Worm (Caenorhabditis elegans) whole organism, L4 larva: ENCODE measurements around the gene tes-1.

ENCODE experiments used
- F26F4.8 ChIP-seq: fragments of 200-800 bp; sonication (Bioruptor generic); conservative IDR thresholded peaks from 2 replicates; pipeline ENCODE4 v1.3.6; 2022; ENCODE audit warnings: missing genetic modification characterization, missing compliant biosample characterization
- F49E8.2 ChIP-seq: sonication (generic microtip); optimal IDR thresholded peaks from 2 replicates; lab custom pipeline; 2016; ENCODE audit warnings: missing compliant biosample characterization, mild to moderate bottlenecking, missing genetic modification characterization, borderline replicate concordance
- R02D3.7 ChIP-seq: fragments of 150-350 bp; sonication (generic microtip); optimal IDR thresholded peaks from 3 replicates; lab custom pipeline; 2014; ENCODE audit warnings: missing biosample characterization, missing genetic modification characterization
- T20F7.1 ChIP-seq: fragments of 200-800 bp; sonication (Bioruptor generic); optimal IDR thresholded peaks from 2 replicates; lab custom pipeline; 2018; ENCODE audit warnings: mild to moderate bottlenecking, missing genetic modification characterization, missing compliant biosample characterization
- Y5F2A.4 ChIP-seq: fragments of 200-800 bp; sonication (Bioruptor generic); optimal IDR thresholded peaks from 2 replicates; lab custom pipeline; 2018; ENCODE audit warnings: mild to moderate bottlenecking, missing genetic modification characterization, missing compliant biosample characterization
- ZK337.2 ChIP-seq: fragments of 200-800 bp; sonication (Bioruptor generic); IDR thresholded peaks from 2 replicates; pipeline ENCODE4 v1.3.6; 2022; ENCODE audit warnings: missing genetic modification reagents, missing genetic modification characterization, missing compliant biosample characterization
- ZK546.5 ChIP-seq, 2 experiments: sonication (generic microtip); optimal IDR thresholded peaks; 2 replicates each; lab custom pipeline; 2017; ENCODE audit warnings: missing biosample characterization in 2 of 2, missing genetic modification characterization in 2 of 2
- aha-1 ChIP-seq: fragments of 150-350 bp; peaks from one replicate; lab custom pipeline; 2014; ENCODE audit warnings: missing biosample characterization, missing genetic modification characterization
- ceh-20 ChIP-seq: fragments of 200-800 bp; sonication (Bioruptor generic); IDR thresholded peaks from 2 replicates; pipeline ENCODE4 v1.3.6; 2022; ENCODE audit warnings: missing genetic modification reagents, missing genetic modification characterization, missing compliant biosample characterization
- ceh-32 ChIP-seq: sonication (generic microtip); optimal IDR thresholded peaks from 2 replicates; lab custom pipeline; 2016; ENCODE audit warnings: mild to moderate bottlenecking, missing genetic modification characterization, missing compliant biosample characterization; ENCODE audit not compliant: poor library complexity
- ceh-82 ChIP-seq: sonication (generic microtip); optimal IDR thresholded peaks from 2 replicates; lab custom pipeline; 2017; ENCODE audit warnings: missing biosample characterization, missing genetic modification characterization
- daf-16 ChIP-seq, 3 experiments: sonication (generic microtip); optimal IDR thresholded peaks; 2 replicates each; lab custom pipeline; 2016 to 2017; ENCODE audit warnings: missing genetic modification characterization in 3 of 3, missing genetic modification reagents in 3 of 3, mild to moderate bottlenecking in 2 of 3, missing compliant biosample characterization in 2 of 3, missing biosample characterization in 1 of 3, moderate library complexity in 1 of 3
- dmd-8 ChIP-seq: fragments of 200-800 bp; sonication (Bioruptor generic); IDR thresholded peaks from 2 replicates; pipeline ENCODE4 v1.3.6; 2022; ENCODE audit warnings: missing genetic modification characterization, missing compliant biosample characterization
- egl-27 ChIP-seq: sonication (generic microtip); optimal IDR thresholded peaks from 3 replicates; lab custom pipeline; 2017; ENCODE audit warnings: missing biosample characterization, missing genetic modification reagents, missing genetic modification characterization
- fkh-10 ChIP-seq: fragments of 150-350 bp; optimal IDR thresholded peaks from 2 replicates; lab custom pipeline; 2014; ENCODE audit warnings: missing biosample characterization, missing genetic modification reagents, missing genetic modification characterization
- hlh-11 ChIP-seq: fragments of 200-800 bp; sonication (Bioruptor generic); optimal IDR thresholded peaks from 2 replicates; lab custom pipeline; 2018; ENCODE audit warnings: mild to moderate bottlenecking, missing genetic modification characterization, missing compliant biosample characterization
- hlh-30 ChIP-seq: sonication (generic microtip); optimal IDR thresholded peaks from 2 replicates; lab custom pipeline; 2017; ENCODE audit warnings: antibody characterized with exemption, mild to moderate bottlenecking, missing genetic modification characterization, missing compliant biosample characterization; ENCODE audit not compliant: insufficient read depth
- hmg-1.1 ChIP-seq: fragments of 200-800 bp; sonication (Bioruptor generic); IDR thresholded peaks from 2 replicates; pipeline ENCODE4 v1.3.6; 2022; ENCODE audit warnings: missing genetic modification reagents, missing genetic modification characterization, missing compliant biosample characterization
- lim-7 ChIP-seq: fragments of 200-800 bp; sonication (Bioruptor generic); IDR thresholded peaks from 2 replicates; pipeline ENCODE4 v1.3.6; 2022; ENCODE audit warnings: missing genetic modification characterization, missing compliant biosample characterization
- lin-38 ChIP-seq: fragments of 200-800 bp; sonication (Bioruptor generic); IDR thresholded peaks from 2 replicates; pipeline ENCODE4 v1.3.6; 2022; ENCODE audit warnings: missing genetic modification reagents, missing genetic modification characterization, missing compliant biosample characterization
- lir-3 ChIP-seq: sonication (generic microtip); optimal IDR thresholded peaks from 2 replicates; lab custom pipeline; 2016; ENCODE audit warnings: mild to moderate bottlenecking, missing genetic modification characterization, missing compliant biosample characterization
- madf-9 ChIP-seq: fragments of 200-800 bp; sonication (Bioruptor generic); conservative IDR thresholded peaks from 2 replicates; pipeline ENCODE4 v1.3.6; 2022; ENCODE audit warnings: missing genetic modification reagents, missing genetic modification characterization, missing compliant biosample characterization
- mdl-1 ChIP-seq, 2 experiments: fragments of 150-350 bp in 1 of 2; sonication (generic microtip) in 1 of 2; optimal IDR thresholded peaks; 2 replicates each; lab custom pipeline; 2014 to 2017; ENCODE audit warnings: missing biosample characterization in 2 of 2, missing genetic modification characterization in 2 of 2
- mes-2 ChIP-seq: sonication (generic microtip); optimal IDR thresholded peaks from 2 replicates; lab custom pipeline; 2016; ENCODE audit warnings: missing genotype, mild to moderate bottlenecking, missing genetic modification characterization, missing compliant biosample characterization; ENCODE audit not compliant: poor library complexity, severe bottlenecking
- mxl-3 ChIP-seq: fragments of 200-800 bp; sonication (Bioruptor generic); optimal IDR thresholded peaks from 2 replicates; lab custom pipeline; 2018; ENCODE audit warnings: mild to moderate bottlenecking, missing genetic modification characterization, missing compliant biosample characterization
- nhr-10 ChIP-seq: fragments of 150-350 bp; optimal IDR thresholded peaks from 2 replicates; lab custom pipeline; 2014; ENCODE audit warnings: missing biosample characterization, missing genetic modification characterization
- nhr-111 ChIP-seq: fragments of 200-800 bp; sonication (Bioruptor generic); optimal IDR thresholded peaks from 2 replicates; lab custom pipeline; 2018; ENCODE audit warnings: mild to moderate bottlenecking, missing genetic modification characterization, missing compliant biosample characterization
- nhr-28 ChIP-seq: fragments of 150-350 bp; optimal IDR thresholded peaks from 2 replicates; lab custom pipeline; 2014; ENCODE audit warnings: missing biosample characterization, missing genetic modification characterization
- nhr-6 ChIP-seq: fragments of 150-350 bp; optimal IDR thresholded peaks from 2 replicates; lab custom pipeline; 2014; ENCODE audit warnings: missing biosample characterization, missing genetic modification characterization
- nhr-76 ChIP-seq: fragments of 150-350 bp; optimal IDR thresholded peaks from 2 replicates; lab custom pipeline; 2014; ENCODE audit warnings: missing biosample characterization, missing genetic modification characterization
- nhr-77 ChIP-seq: fragments of 150-350 bp; optimal IDR thresholded peaks from 2 replicates; lab custom pipeline; 2014; ENCODE audit warnings: missing biosample characterization, missing genetic modification characterization
- rbr-2 ChIP-seq: sonication (generic microtip); optimal IDR thresholded peaks from 2 replicates; lab custom pipeline; 2016; ENCODE audit warnings: missing genotype, missing genetic modification characterization, missing compliant biosample characterization
- saeg-2 ChIP-seq: fragments of 200-800 bp; sonication (Bioruptor generic); IDR thresholded peaks from 2 replicates; pipeline ENCODE4 v1.3.6; 2022; ENCODE audit warnings: missing genetic modification reagents, missing genetic modification characterization, missing compliant biosample characterization
- sdz-12 ChIP-seq: fragments of 200-800 bp; sonication (Bioruptor generic); optimal IDR thresholded peaks from 2 replicates; lab custom pipeline; 2018; ENCODE audit warnings: mild to moderate bottlenecking, missing genetic modification characterization, missing compliant biosample characterization
- set-16 ChIP-seq: fragments of 200-800 bp; sonication (Bioruptor generic); IDR thresholded peaks from 2 replicates; pipeline ENCODE4 v1.3.6; 2022; ENCODE audit warnings: missing genetic modification reagents, missing genetic modification characterization, missing compliant biosample characterization
- skn-1 ChIP-seq: fragments of 150-350 bp; optimal IDR thresholded peaks from 2 replicates; lab custom pipeline; 2014; ENCODE audit warnings: missing biosample characterization, missing genetic modification characterization
- snpc-1.2 ChIP-seq: fragments of 200-800 bp; sonication (Bioruptor generic); IDR thresholded peaks from 2 replicates; pipeline ENCODE4 v1.3.6; 2022; ENCODE audit warnings: missing genetic modification reagents, missing genetic modification characterization, missing compliant biosample characterization
- snpc-4 ChIP-seq: fragments of 150-350 bp; optimal IDR thresholded peaks from 2 replicates; lab custom pipeline; 2014; ENCODE audit warnings: missing biosample characterization, missing genetic modification characterization
- spr-1 ChIP-seq: sonication (generic microtip); optimal IDR thresholded peaks from 2 replicates; lab custom pipeline; 2016; ENCODE audit warnings: mild to moderate bottlenecking, missing genetic modification characterization, missing compliant biosample characterization
- spr-3 ChIP-seq: fragments of 200-800 bp; sonication (Bioruptor generic); optimal IDR thresholded peaks from 2 replicates; lab custom pipeline; 2018; ENCODE audit warnings: mild to moderate bottlenecking, missing genetic modification characterization, missing compliant biosample characterization
- tag-97 ChIP-seq: fragments of 200-800 bp; sonication (Bioruptor generic); IDR thresholded peaks from 2 replicates; pipeline ENCODE4 v1.3.6; 2022; ENCODE audit warnings: missing genetic modification characterization, missing compliant biosample characterization
- tra-1 ChIP-seq: fragments of 200-800 bp; sonication (Bioruptor generic); IDR thresholded peaks from 2 replicates; pipeline ENCODE4 v1.3.6; 2022; ENCODE audit warnings: missing genetic modification reagents, missing genetic modification characterization, missing compliant biosample characterization
- unc-62 ChIP-seq, 3 experiments: fragments of 150-350 bp in 1 of 3; sonication (generic microtip); optimal IDR thresholded peaks in 2 of 3; peaks in 1 of 3; 1 replicate in 1 of 3; 2 replicates in 2 of 3; lab custom pipeline; 2014 to 2017; ENCODE audit warnings: missing biosample characterization in 3 of 3, missing genetic modification characterization in 3 of 3, missing genetic modification reagents in 3 of 3, missing genotype in 1 of 3
- zag-1 ChIP-seq: fragments of 150-350 bp; optimal IDR thresholded peaks from 2 replicates; lab custom pipeline; 2014; ENCODE audit warnings: missing biosample characterization, missing genetic modification characterization
- zfp-2 ChIP-seq: sonication (generic microtip); optimal IDR thresholded peaks from 2 replicates; lab custom pipeline; 2016; ENCODE audit warnings: mild to moderate bottlenecking, missing genetic modification characterization, missing compliant biosample characterization
- zfp-3 ChIP-seq: fragments of 200-800 bp; sonication (Bioruptor generic); conservative IDR thresholded peaks from 2 replicates; pipeline ENCODE4 v1.3.6; 2022; ENCODE audit warnings: missing genetic modification reagents, missing genetic modification characterization, missing compliant biosample characterization
- ztf-7 ChIP-seq: fragments of 150-350 bp; optimal IDR thresholded peaks from 2 replicates; lab custom pipeline; 2014; ENCODE audit warnings: missing biosample characterization, missing genetic modification characterization

The tes-1 gene

DNA sequence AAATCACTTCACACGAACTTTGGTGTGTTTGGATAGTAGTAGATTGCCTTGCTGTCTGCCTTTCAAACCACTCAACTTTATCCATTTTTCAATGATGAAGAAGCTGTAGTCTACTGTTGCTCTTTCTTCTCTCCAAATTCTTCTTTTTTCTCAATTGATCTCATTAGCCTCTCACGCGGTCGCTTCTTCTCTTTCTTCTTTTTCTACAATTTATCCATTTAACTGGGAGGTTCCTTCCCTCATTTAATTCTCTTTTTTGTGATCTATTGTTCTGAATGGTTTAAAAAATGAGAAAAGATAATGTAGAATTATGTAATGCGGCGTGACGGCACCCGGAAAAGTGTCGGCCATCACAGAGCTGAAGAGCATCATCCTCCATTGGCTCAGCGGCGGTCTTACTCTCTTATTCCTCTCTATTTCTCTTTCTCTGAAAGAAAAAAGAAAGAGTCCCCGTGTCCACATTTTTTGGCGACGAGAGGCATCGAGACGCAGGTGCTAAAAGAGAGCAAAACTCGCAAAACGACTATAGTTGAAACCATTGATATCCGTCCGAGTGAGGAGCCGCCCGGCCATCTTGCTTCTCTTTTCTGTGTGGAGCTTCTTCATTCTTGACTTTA is 50.6 kb downstream of the tes-1 start (continued):
- no peak for TF ChIP-seq Y5F2A.4 (GFP tag; lab: Kevin White, UChicago)
- TF ChIP-seq unc-62 (GFP tag; optimal IDR thresholded peaks at IDR 0.05 in 1 of 2; lab: Kevin White, UChicago), result peak in 1 of 2 experiments; percentile 76
- no peak for TF ChIP-seq unc-62 (tag; optimal IDR thresholded peaks at IDR 0.05; lab: Kevin White, UChicago)
- TF ChIP-seq nhr-10 (tag; lab: Kevin White, UChicago), result no peak
- no peak for TF ChIP-seq sdz-12
- no peak for TF ChIP-seq mes-2 (tag; lab: Kevin White, UChicago)
- TF ChIP-seq zfp-2 (tag; lab: Kevin White, UChicago), result no peak
- no peak for TF ChIP-seq set-16
- peak; percentile 2 for TF ChIP-seq hlh-30 (tag; lab: Kevin White, UChicago)
- TF ChIP-seq rbr-2 (tag; lab: Kevin White, UChicago), result peak; percentile 5
- TF ChIP-seq zfp-3 (GFP tag; lab: Robert Waterston, UW), result no peak
- peak; percentile 41 for TF ChIP-seq aha-1 (tag; lab: Kevin White, UChicago)
- no peak for TF ChIP-seq lir-3 (tag; lab: Kevin White, UChicago)
- TF ChIP-seq ZK546.5 (tag; optimal IDR thresholded peaks at IDR 0.05; lab: Kevin White, UChicago), result no peak
- TF ChIP-seq snpc-1.2 (GFP tag; lab: Robert Waterston, UW), result no peak
- TF ChIP-seq tag-97, result no peak
- TF ChIP-seq spr-1 (tag; lab: Kevin White, UChicago), result no peak
- TF ChIP-seq ztf-7 (tag; lab: Kevin White, UChicago), result no peak
- TF ChIP-seq ceh-20 (GFP tag; lab: Robert Waterston, UW), result no peak
- no peak for TF ChIP-seq F26F4.8 (GFP tag; lab: Robert Waterston, UW)
- TF ChIP-seq zag-1 (tag; lab: Kevin White, UChicago), result no peak
- TF ChIP-seq spr-3 (GFP tag; lab: Kevin White, UChicago), result no peak
- no peak for TF ChIP-seq daf-16 (GFP tag; optimal IDR thresholded peaks at IDR 0.05; lab: Kevin White, UChicago)
- TF ChIP-seq daf-16 (tag; optimal IDR thresholded peaks at IDR 0.05; lab: Kevin White, UChicago), result no peak
- no peak for TF ChIP-seq lim-7 (GFP tag; lab: Robert Waterston, UW)
- TF ChIP-seq R02D3.7, result no peak
- TF ChIP-seq fkh-10 (GFP tag; lab: Kevin White, UChicago), result no peak
- TF ChIP-seq ceh-32 (tag; lab: Kevin White, UChicago), result no peak
- TF ChIP-seq lin-38 (GFP tag; lab: Robert Waterston, UW), result no peak
- TF ChIP-seq hlh-11, result peak; percentile 4
- TF ChIP-seq saeg-2, result no peak
- TF ChIP-seq T20F7.1 (GFP tag; lab: Kevin White, UChicago), result no peak
- no peak for TF ChIP-seq ZK337.2 (GFP tag; lab: Robert Waterston, UW)
- TF ChIP-seq egl-27, result no peak
- no peak for TF ChIP-seq dmd-8
- TF ChIP-seq nhr-77 (tag; lab: Kevin White, UChicago), result no peak
- no peak for TF ChIP-seq snpc-4
- peak in 1 of 2 experiments; percentile 25 for TF ChIP-seq mdl-1 (tag; optimal IDR thresholded peaks at IDR 0.05; lab: Kevin White, UChicago)
- 0 out of 2 replicates have a peak, but pooled peaks have one; percentile 14 for TF ChIP-seq hmg-1.1
- TF ChIP-seq ceh-82, result no peak
- TF ChIP-seq tra-1 (GFP tag; lab: Robert Waterston, UW), result no peak
- no peak for TF ChIP-seq nhr-6 (tag; lab: Kevin White, UChicago)
- TF ChIP-seq mxl-3 (GFP tag; lab: Kevin White, UChicago), result no peak
- TF ChIP-seq madf-9, result no peak
- TF ChIP-seq nhr-76 (tag; lab: Kevin White, UChicago), result no peak
- no peak for TF ChIP-seq F49E8.2
- no peak for TF ChIP-seq nhr-111 (GFP tag; lab: Kevin White, UChicago)
- TF ChIP-seq skn-1 (tag; lab: Kevin White, UChicago), result no peak
- no peak for TF ChIP-seq nhr-28
- TF ChIP-seq, all 104 proteins: peak for 8
